Worm (Caenorhabditis elegans): Measurements from ENCODE around the gene F13E9.11.

Gene F13E9.11

ce11 chrIV:10820837-10821671 lies 47.9 kb downstream of the F13E9.11 start:
- TF ChIP-seq W03F9.2 (tag; optimal IDR thresholded peaks at IDR 0.05) (no peak), dao-5 (tag; optimal IDR thresholded peaks at IDR 0.05) (no peak), him-1 (tag; optimal IDR thresholded peaks at IDR 0.05) (no peak)

ce11 chrIV:10820114-10820513 lies 48.8 kb downstream of the F13E9.11 start:
- TF ChIP-seq him-1 (tag; optimal IDR thresholded peaks at IDR 0.05) (no peak), dao-5 (tag; optimal IDR thresholded peaks at IDR 0.05) (no peak), W03F9.2 (tag; optimal IDR thresholded peaks at IDR 0.05) (no peak)

- TF ChIP-seq him-1 (tag; optimal IDR thresholded peaks at IDR 0.05): no peak
- no peak for TF ChIP-seq dao-5 (tag; optimal IDR thresholded peaks at IDR 0.05)
- TF ChIP-seq W03F9.2 (tag; optimal IDR thresholded peaks at IDR 0.05): no peak
These were observed 49.9 kb downstream of the F13E9.11 start for ce11 chrIV:10819049-10819448.

- TF ChIP-seq dao-5 (tag; optimal IDR thresholded peaks at IDR 0.05): no peak
- TF ChIP-seq W03F9.2 (tag; optimal IDR thresholded peaks at IDR 0.05): no peak
- no peak for TF ChIP-seq him-1 (tag; optimal IDR thresholded peaks at IDR 0.05)
These were observed 51.9 kb downstream of the F13E9.11 start for ce11 chrIV:10817030-10817429.

- TF ChIP-seq W03F9.2 (tag; optimal IDR thresholded peaks at IDR 0.05) (no peak), him-1 (tag; optimal IDR thresholded peaks at IDR 0.05) (no peak), dao-5 (tag; optimal IDR thresholded peaks at IDR 0.05) (no peak)
These were observed 53.0 kb downstream of the F13E9.11 start for ce11 chrIV:10815950-10816349.

Data from whole organism, L4/young adult.